Fruit fly (Drosophila melanogaster): Measurements from ENCODE around the gene Hcs.

The Hcs gene

DNA sequence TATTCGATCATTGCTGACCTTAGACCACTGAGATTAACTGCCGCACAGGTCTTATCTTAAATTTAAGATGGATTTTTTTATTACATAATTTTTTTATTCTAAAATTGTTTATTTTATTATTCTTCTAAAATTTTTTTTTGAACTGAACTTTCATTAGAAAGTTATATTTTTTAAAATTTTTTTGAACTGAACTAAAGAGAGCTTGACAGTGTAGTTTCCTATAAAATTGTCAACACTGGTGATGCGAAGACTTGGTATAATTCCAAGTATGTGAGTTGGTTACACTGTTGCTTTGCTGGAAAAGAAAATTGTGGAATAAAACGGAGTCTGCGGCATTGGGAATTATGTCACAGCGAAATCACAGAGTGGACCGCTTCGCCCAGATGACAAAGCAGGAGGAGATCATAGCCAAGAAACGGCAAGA is 10.6 kb downstream of the Hcs start, which contains the start of gene CG31550 (continued):
- TF ChIP-seq Jarid2 (GFP tag; optimal IDR thresholded peaks at IDR 0.05) (peak; percentile 20), scrt (GFP tag; optimal IDR thresholded peaks at IDR 0.05) (no peak), CG6765 (GFP tag; optimal IDR thresholded peaks at IDR 0.05) (peak; percentile 12), CG34224 (GFP tag; IDR thresholded peaks at IDR 0.05; ENCODE audit: partially characterized antibody) (no peak), zen (tag; optimal IDR thresholded peaks at IDR 0.05) (peak; percentile 64), CG10147 (GFP tag; optimal IDR thresholded peaks at IDR 0.05) (peak; percentile 64), CG10654 (GFP tag; optimal IDR thresholded peaks at IDR 0.05) (peak; percentile 64), CG4282 (GFP tag; optimal IDR thresholded peaks at IDR 0.05) (no peak), pho (GFP tag; optimal IDR thresholded peaks at IDR 0.05) (peak; percentile 39), jing (GFP tag; optimal IDR thresholded peaks at IDR 0.05) (no peak), Ptx1 (GFP tag; IDR thresholded peaks at IDR 0.05) (peak; percentile 87), CG15269 (tag; optimal IDR thresholded peaks at IDR 0.05) (peak; percentile 76), CG10959 (GFP tag; IDR thresholded peaks at IDR 0.05) (no peak), oc (tag; optimal IDR thresholded peaks at IDR 0.05) (peak; percentile 25), dm (GFP tag; optimal IDR thresholded peaks at IDR 0.05) (peak; percentile 34), CG13624 (GFP tag; optimal IDR thresholded peaks at IDR 0.05) (peak; percentile 59), phol (tag; optimal IDR thresholded peaks at IDR 0.05) (peak; percentile 81), CG8359 (GFP tag; optimal IDR thresholded peaks at IDR 0.05; ENCODE audit: borderline replicate concordance) (no peak), stwl (tag; optimal IDR thresholded peaks at IDR 0.05) (peak; percentile 85), corto (GFP tag; optimal IDR thresholded peaks at IDR 0.05) (no peak), Mad (GFP tag; optimal IDR thresholded peaks at IDR 0.05) (peak; percentile 6), Nf-YB (GFP tag; optimal IDR thresholded peaks at IDR 0.05) (peak; percentile 42), pzg (GFP tag; optimal IDR thresholded peaks at IDR 0.05) (peak; percentile 46), CG9817 (tag; optimal IDR thresholded peaks at IDR 0.05) (peak; percentile 73), Rx (GFP tag; IDR thresholded peaks at IDR 0.05) (peak; percentile 16; the same call in 1 of the 2 replicates), ranshi (GFP tag; IDR thresholded peaks at IDR 0.05) (peak; percentile 78), gfzf (GFP tag; optimal IDR thresholded peaks at IDR 0.05) (peak; percentile 71), CG9797 (GFP tag; optimal IDR thresholded peaks at IDR 0.05) (peak; percentile 39), gem (tag; optimal IDR thresholded peaks at IDR 0.05) (peak; percentile 86), bowl (GFP tag; IDR thresholded peaks at IDR 0.05) (no peak), ap (GFP tag; IDR thresholded peaks at IDR 0.05) (peak; percentile 68), CG8290 (GFP tag; optimal IDR thresholded peaks at IDR 0.05) (peak; percentile 67), CG8290 (tag; optimal IDR thresholded peaks at IDR 0.05) (no peak), CG17359 (tag; optimal IDR thresholded peaks at IDR 0.05) (peak; percentile 72), Ets97D (GFP tag; optimal IDR thresholded peaks at IDR 0.05) (no peak), unpg (GFP tag; optimal IDR thresholded peaks at IDR 0.05) (peak; percentile 56), Blimp-1 (GFP tag; optimal IDR thresholded peaks at IDR 0.05) (no peak), cwo (GFP tag; optimal IDR thresholded peaks at IDR 0.05) (peak; percentile 23), zf30C (GFP tag; optimal IDR thresholded peaks at IDR 0.05) (peak; percentile 90), Sry-β (GFP tag; optimal IDR thresholded peaks at IDR 0.05) (peak; percentile 42), CG33557 (GFP tag; optimal IDR thresholded peaks at IDR 0.05) (no peak), CG1529 (GFP tag; optimal IDR thresholded peaks at IDR 0.05) (no peak), CTCF (GFP tag; optimal IDR thresholded peaks at IDR 0.05) (no peak), lola (GFP tag; optimal IDR thresholded peaks at IDR 0.05) (peak in 1 of 3 experiments; percentile 65), mam (GFP tag; optimal IDR thresholded peaks at IDR 0.05) (peak; percentile 69), wdn (GFP tag; IDR thresholded peaks at IDR 0.05) (peak; percentile 60), Ssrp (tag; optimal IDR thresholded peaks at IDR 0.05) (peak; percentile 75), Gug (GFP tag; IDR thresholded peaks at IDR 0.05) (peak; percentile 57; the same call in 3 of the 4 replicates), Stat92E (GFP tag; optimal IDR thresholded peaks at IDR 0.05) (no peak), CG12236 (GFP tag; optimal IDR thresholded peaks at IDR 0.05) (no peak)

Measured in whole organism, embryonic.